Worm (Caenorhabditis elegans) whole organism, L3 larva: ENCODE results near the gene gst-28.

Experiments
- ama-1 ChIP-seq: fragments of 150-350 bp; optimal IDR thresholded peaks from 2 replicates; lab custom pipeline; 2018
- egl-5 ChIP-seq: fragments of 150-350 bp; optimal IDR thresholded peaks from 2 replicates; lab custom pipeline; 2017; ENCODE audit warnings: missing biosample characterization, missing genetic modification reagents, missing genetic modification characterization, inconsistent platforms
- elt-3 ChIP-seq, 3 experiments: fragments of 150-350 bp in 1 of 3; sonication (generic microtip) in 2 of 3; optimal IDR thresholded peaks; 2 replicates in 2 of 3; 4 replicates in 1 of 3; lab custom pipeline; 2014 to 2017; ENCODE audit warnings: missing biosample characterization in 3 of 3, missing genetic modification characterization in 3 of 3
- nhr-11 ChIP-seq: fragments of 150-350 bp; optimal IDR thresholded peaks from 2 replicates; lab custom pipeline; 2014; ENCODE audit warnings: missing biosample characterization, missing genetic modification characterization
- nhr-76 ChIP-seq: fragments of 150-350 bp; sonication (generic microtip); optimal IDR thresholded peaks from 5 replicates; lab custom pipeline; 2014; ENCODE audit warnings: missing biosample characterization, missing genetic modification characterization
- snpc-4 ChIP-seq: fragments of 150-350 bp; optimal IDR thresholded peaks from 2 replicates; lab custom pipeline; 2014; ENCODE audit warnings: missing biosample characterization, missing genetic modification characterization
- unc-39 ChIP-seq: sonication (generic microtip); optimal IDR thresholded peaks from 4 replicates; lab custom pipeline; 2017; ENCODE audit warnings: missing biosample characterization, missing genetic modification characterization
- unc-62 ChIP-seq: fragments of 150-350 bp; sonication (generic microtip); optimal IDR thresholded peaks from 4 replicates; lab custom pipeline; 2014; ENCODE audit warnings: missing biosample characterization, missing genetic modification reagents, missing genetic modification characterization

ce11 chrII:15208874-15209273 is 41.5 kb upstream of the gst-28 start:
- no peak for TF ChIP-seq ama-1
- no peak for TF ChIP-seq unc-62
- no peak for TF ChIP-seq egl-5 (tag; lab: Kevin White, UChicago)
- TF ChIP-seq elt-3 (tag; optimal IDR thresholded peaks at IDR 0.05; lab: Kevin White, UChicago): no peak
- TF ChIP-seq unc-39 (tag; lab: Kevin White, UChicago): no peak
- TF ChIP-seq nhr-11 (tag; lab: Kevin White, UChicago): no peak
- no peak for TF ChIP-seq snpc-4 (tag; lab: Kevin White, UChicago)
- no peak for TF ChIP-seq nhr-76 (tag; lab: Kevin White, UChicago)
